Worm (Caenorhabditis elegans) whole organism, dauer: ENCODE results near the gene srbc-63.

Experiments used
- unc-62 ChIP-seq: sonication (generic microtip); optimal IDR thresholded peaks from 2 replicates; lab custom pipeline; 2017; ENCODE audit warnings: missing biosample characterization, missing genetic modification reagents, missing genetic modification characterization

srbc-63 gene

DNA sequence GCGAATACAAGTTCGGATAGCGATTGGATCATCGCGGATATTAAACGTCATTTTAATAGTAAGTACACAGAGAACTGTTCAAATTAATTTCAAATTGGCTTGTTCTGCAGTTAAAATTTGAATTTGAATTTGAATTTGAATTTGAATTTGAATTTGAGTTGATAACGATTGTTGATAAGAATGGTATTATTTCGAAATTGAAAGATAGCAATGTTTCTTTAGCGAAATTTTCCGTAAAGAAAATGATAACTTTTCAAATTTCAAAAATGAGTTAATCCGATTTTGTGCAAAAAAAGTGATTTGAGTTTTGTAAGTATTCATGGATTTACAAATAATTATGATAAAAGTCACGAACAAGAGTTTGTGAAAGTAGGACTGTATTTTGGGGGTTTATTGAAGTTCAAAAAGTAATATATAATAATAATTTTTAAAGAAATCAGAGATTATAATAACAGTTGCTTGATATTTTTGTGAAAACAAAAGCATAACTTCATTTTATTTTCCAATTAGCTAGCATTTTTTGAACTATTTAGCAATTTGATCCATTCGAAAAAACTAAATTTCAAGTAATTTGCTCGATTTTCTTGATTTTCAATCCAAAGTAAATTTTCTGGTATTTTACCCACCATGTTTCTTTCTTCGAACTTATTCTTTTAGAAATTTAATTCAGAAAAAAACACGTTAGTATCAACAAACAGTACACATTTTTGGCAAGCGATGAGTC lies 13.0 kb upstream of the srbc-63 start, which contains the start of gene Y36E3A.2:
Y36E3A.2 (plus strand) TSS at position 674 of the 724 bp plus-strand sequence.
- no peak for TF ChIP-seq unc-62 (GFP tag; lab: Kevin White, UChicago)

ce11 chrV:15423601-15424000 lies 11.1 kb upstream of the srbc-63 start, which contains the start of gene fbxa-104:
fbxa-104 (minus strand) TSS chrV:15423683.
- TF ChIP-seq unc-62 (GFP tag; lab: Kevin White, UChicago), result no peak

ce11 chrV:15417822-15418221 lies 5.3 kb upstream of the srbc-63 start, which contains the start of gene T06E6.10:
T06E6.10 (plus strand) TSS chrV:15418122.
- TF ChIP-seq unc-62 (GFP tag; lab: Kevin White, UChicago), result no peak

DNA sequence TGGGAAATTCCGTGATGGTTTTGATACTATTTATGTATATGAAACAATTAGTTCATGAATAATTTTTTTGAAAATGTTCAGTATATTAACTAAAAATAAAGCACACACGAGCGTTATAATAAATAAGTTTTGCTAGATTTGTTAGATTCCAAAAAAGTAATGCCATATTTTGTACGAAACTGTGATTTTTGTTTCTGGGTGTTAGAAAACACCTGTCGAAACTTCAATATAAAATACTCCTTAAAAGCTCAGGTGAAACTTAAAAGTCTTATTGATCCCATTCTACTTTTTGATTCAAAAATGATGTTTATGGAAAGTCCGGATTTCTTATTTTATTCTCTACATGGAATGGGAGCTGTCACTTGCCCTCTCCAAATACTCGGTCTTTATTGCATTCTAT lies 3.4 kb upstream of the srbc-63 start, which contains the start of gene srh-265:
srh-265 (plus strand) TSS at position 301 of the 400 bp plus-strand sequence.
- no peak for TF ChIP-seq unc-62 (GFP tag; lab: Kevin White, UChicago)

DNA sequence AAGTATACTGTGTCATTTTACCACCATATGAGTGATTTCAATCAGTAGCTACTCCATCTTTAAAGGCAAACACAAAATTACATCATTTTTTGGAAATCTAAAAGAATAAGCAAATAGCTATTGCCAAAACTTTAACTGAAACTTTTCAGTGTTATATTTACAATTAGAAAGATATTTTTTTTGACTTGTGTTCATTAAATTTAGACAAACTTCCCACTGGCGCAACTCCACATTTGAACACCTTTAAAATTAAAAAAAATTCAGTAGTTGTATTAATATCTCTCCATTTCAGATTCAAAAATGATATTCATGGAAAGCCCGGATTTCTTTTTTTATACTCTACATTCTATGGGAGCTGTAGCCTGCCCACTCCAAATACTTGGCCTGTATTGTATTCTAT lies 1.3 kb upstream of the srbc-63 start, which contains the start of gene srh-264:
srh-264 (plus strand) TSS at position 301 of the 400 bp plus-strand sequence.
- no peak for TF ChIP-seq unc-62 (GFP tag; lab: Kevin White, UChicago)

DNA sequence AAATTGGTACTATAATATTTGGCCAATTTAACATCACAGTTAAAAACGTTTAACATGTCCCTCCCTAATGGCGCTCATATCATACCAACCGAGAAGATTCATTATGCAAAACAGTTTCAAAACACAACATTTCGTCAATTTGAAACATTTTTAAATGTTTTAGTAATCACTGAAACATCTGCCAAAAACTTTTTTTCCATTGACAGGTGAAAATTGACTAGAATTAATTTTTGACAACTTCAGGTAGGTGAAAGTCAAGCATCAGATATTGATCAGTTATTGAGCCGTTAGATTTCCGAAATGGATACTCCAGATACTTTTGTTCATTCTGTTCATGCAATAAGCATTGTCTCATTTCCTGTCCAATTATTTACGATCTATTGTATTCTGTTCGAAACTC lies 5.6 kb downstream of the srbc-63 start, which contains the start of gene srh-257:
srh-257 (plus strand) TSS at position 301 of the 400 bp plus-strand sequence.
- no peak for TF ChIP-seq unc-62 (GFP tag; lab: Kevin White, UChicago)

ce11 chrV:15404859-15405258 lies 7.7 kb downstream of the srbc-63 start, which contains the start of gene srh-258:
srh-258 (plus strand) TSS chrV:15405159.
- TF ChIP-seq unc-62 (GFP tag; lab: Kevin White, UChicago), result no peak

- TF ChIP-seq unc-62 (GFP tag; lab: Kevin White, UChicago), result no peak
These were observed 10.6 kb downstream of the srbc-63 start, which contains the start of gene fbxa-135 for ce11 chrV:15401856-15402314. fbxa-135 (plus strand) TSS chrV:15402264.

ce11 chrV:15399691-15400377 lies 12.7 kb downstream of the srbc-63 start, which contains the start of the genes T06E6.15 and sri-7:
T06E6.15 (minus strand) TSS chrV:15399791.
sri-7 (plus strand) TSS chrV:15400327.
- no peak for TF ChIP-seq unc-62 (GFP tag; lab: Kevin White, UChicago)

- no peak for TF ChIP-seq unc-62 (GFP tag; lab: Kevin White, UChicago)
These were observed 13.8 kb downstream of the srbc-63 start, which contains the start of gene fbxa-199 for ce11 chrV:15398728-15399127. fbxa-199 (minus strand) TSS chrV:15398828.

DNA sequence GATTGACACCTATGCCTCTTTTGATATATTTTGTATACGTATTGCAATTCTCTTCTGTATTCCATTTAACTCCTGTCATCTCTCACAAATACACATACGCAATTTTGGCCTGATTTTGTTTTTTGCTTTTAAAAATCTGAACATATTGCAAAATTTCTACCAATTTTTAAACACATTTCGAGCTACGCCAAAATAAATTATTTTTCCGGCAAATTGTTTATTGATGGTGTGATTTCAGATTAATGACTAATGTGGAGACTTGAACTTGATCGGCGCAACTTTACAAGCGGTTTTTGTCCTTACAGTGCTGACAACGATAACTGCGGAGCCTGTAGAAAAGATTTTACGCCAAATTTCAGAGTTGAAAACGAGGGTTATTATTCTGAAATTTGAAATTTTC lies 15.4 kb downstream of the srbc-63 start:
- TF ChIP-seq unc-62 (GFP tag; lab: Kevin White, UChicago), result no peak

ce11 chrV:15395347-15395746 lies 17.2 kb downstream of the srbc-63 start, which contains the start of gene cyb-3:
cyb-3 (plus strand) TSS chrV:15395696.
- no peak for TF ChIP-seq unc-62 (GFP tag; lab: Kevin White, UChicago)

ce11 chrV:15394906-15395305 lies 17.6 kb downstream of the srbc-63 start, which contains the start of gene T06E6.1:
T06E6.1 (minus strand) TSS chrV:15394961.
- no peak for TF ChIP-seq unc-62 (GFP tag; lab: Kevin White, UChicago)

DNA sequence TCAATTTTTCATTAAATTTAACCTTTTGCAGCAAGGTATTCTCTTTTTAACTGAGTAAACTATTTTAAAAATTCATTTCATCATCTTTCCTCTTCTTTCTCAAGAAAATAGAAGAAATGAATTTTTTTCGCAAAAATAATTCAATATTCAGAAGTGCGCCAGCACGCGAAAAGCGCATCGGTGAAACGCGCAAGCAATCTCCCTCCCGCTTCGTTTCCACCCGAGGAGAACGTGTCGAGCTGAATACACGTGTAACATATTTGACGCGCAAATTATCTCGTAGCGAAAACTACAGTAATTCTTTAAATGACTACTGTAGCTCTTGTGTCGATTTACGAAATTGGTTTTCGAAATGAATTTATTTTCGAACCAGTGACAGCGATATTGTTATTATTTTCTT lies 20.5 kb downstream of the srbc-63 start:
- TF ChIP-seq unc-62 (GFP tag; lab: Kevin White, UChicago), result no peak

DNA sequence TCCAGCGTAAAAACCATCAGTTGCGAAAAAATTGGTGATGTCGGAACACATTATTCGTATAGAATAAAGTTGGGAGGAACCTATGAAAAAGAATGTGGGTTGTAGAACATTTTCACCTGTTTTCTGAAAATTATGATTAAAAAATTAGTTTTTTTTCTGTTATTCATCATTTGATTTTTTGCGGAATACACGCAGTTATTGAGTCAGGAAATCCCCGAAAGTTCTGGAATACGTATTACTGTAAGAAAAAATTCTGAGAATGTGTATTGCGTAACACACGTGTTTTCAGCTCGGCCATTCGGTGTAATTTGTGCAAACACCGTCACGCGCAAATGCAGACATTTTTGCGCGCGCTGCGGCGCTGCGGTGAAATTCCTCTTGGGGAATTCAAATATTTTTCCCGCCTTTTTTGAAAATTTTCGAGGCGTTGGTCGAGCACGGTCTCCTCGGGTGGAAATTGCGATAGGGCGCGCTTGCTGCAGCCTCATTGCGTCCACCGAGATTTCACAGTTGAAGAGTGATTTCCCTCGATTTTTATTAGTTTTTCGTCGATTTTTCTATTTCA lies 23.6 kb downstream of the srbc-63 start, which contains the start of gene srh-170:
srh-170 (minus strand) TSS at position 51 of the 565 bp plus-strand sequence.
- TF ChIP-seq unc-62 (GFP tag; lab: Kevin White, UChicago), result no peak
